Worm (Caenorhabditis elegans) whole organism, late embryonic: ENCODE data around the gene ril-1.

Experiments used
- C08G9.2 ChIP-seq: sonication (generic microtip); optimal IDR thresholded peaks from 2 replicates; lab custom pipeline; 2016; ENCODE audit warnings: mild to moderate bottlenecking, missing genetic modification characterization, moderate library complexity, missing compliant biosample characterization
- T23F11.4 ChIP-seq: fragments of 200-800 bp; sonication (Bioruptor generic); optimal IDR thresholded peaks from 2 replicates; lab custom pipeline; 2018; ENCODE audit warnings: mild to moderate bottlenecking, missing genetic modification characterization, missing compliant biosample characterization
- ama-1 ChIP-seq: fragments of 150-350 bp; optimal IDR thresholded peaks from 2 replicates; lab custom pipeline; 2014
- ceh-24 ChIP-seq: sonication (generic microtip); optimal IDR thresholded peaks from 2 replicates; lab custom pipeline; 2016; ENCODE audit warnings: mild to moderate bottlenecking, missing genetic modification characterization, missing compliant biosample characterization
- ceh-30 ChIP-seq: fragments of 150-350 bp; optimal IDR thresholded peaks from 2 replicates; lab custom pipeline; 2014; ENCODE audit warnings: missing biosample characterization, missing genetic modification characterization
- ceh-34 ChIP-seq: sonication (generic microtip); optimal IDR thresholded peaks from 2 replicates; lab custom pipeline; 2016; ENCODE audit warnings: mild to moderate bottlenecking, missing genetic modification characterization, missing compliant biosample characterization
- elt-4 ChIP-seq: sonication (generic microtip); optimal IDR thresholded peaks from 2 replicates; lab custom pipeline; 2016; ENCODE audit warnings: missing genetic modification characterization, missing compliant biosample characterization
- ets-4 ChIP-seq: sonication (generic microtip); optimal IDR thresholded peaks from 2 replicates; lab custom pipeline; 2016; ENCODE audit warnings: missing genetic modification characterization, missing compliant biosample characterization
- hlh-8 ChIP-seq: sonication (generic microtip); optimal IDR thresholded peaks from 2 replicates; lab custom pipeline; 2016; ENCODE audit warnings: missing genotype, missing genetic modification characterization, missing compliant biosample characterization
- nhr-11 ChIP-seq: fragments of 150-350 bp; optimal IDR thresholded peaks from 2 replicates; lab custom pipeline; 2014; ENCODE audit warnings: missing biosample characterization, missing genetic modification characterization
- pha-4 ChIP-seq: fragments of 150-350 bp; optimal IDR thresholded peaks from 2 replicates; lab custom pipeline; 2018; ENCODE audit warnings: missing biosample characterization, missing genetic modification reagents, missing genetic modification characterization
- ref-2 ChIP-seq: sonication (generic microtip); optimal IDR thresholded peaks from 2 replicates; lab custom pipeline; 2016; ENCODE audit warnings: missing genetic modification characterization, missing compliant biosample characterization
- sox-2 ChIP-seq: fragments of 200-800 bp; sonication (Bioruptor generic); IDR thresholded peaks from 2 replicates; pipeline ENCODE4 v1.3.6; 2022; ENCODE audit warnings: missing genetic modification reagents, missing genetic modification characterization, missing compliant biosample characterization
- ttx-3 ChIP-seq: sonication (generic microtip); optimal IDR thresholded peaks from 2 replicates; lab custom pipeline; 2016; ENCODE audit warnings: missing genetic modification reagents, missing genetic modification characterization, missing compliant biosample characterization

- TF ChIP-seq ttx-3 (no peak), C08G9.2 (tag; lab: Kevin White, UChicago) (peak; percentile 23), ceh-30 (tag; lab: Kevin White, UChicago) (no peak), sox-2 (GFP tag; lab: Robert Waterston, UW) (no peak), nhr-11 (tag; lab: Kevin White, UChicago) (no peak), ets-4 (no peak), elt-4 (tag; lab: Kevin White, UChicago) (no peak), ceh-34 (tag; lab: Kevin White, UChicago) (no peak), ceh-24 (tag; lab: Kevin White, UChicago) (no peak), T23F11.4 (no peak), ama-1 (no peak), pha-4 (tag; lab: Kevin White, UChicago) (no peak), hlh-8 (no peak), ref-2 (no peak)
These were observed 32.8 kb downstream of the ril-1 start for ce11 chrV:14491097-14491496.
